Worm (Caenorhabditis elegans) whole organism, L2 larva: ENCODE data around the gene C09E8.1.

Experiments used
- C34F6.9 ChIP-seq: fragments of 150-350 bp; optimal IDR thresholded peaks from 2 replicates; lab custom pipeline; 2014; ENCODE audit warnings: missing biosample characterization, missing genetic modification characterization
- R02D3.7 ChIP-seq: fragments of 150-350 bp; optimal IDR thresholded peaks from 2 replicates; lab custom pipeline; 2014; ENCODE audit warnings: missing biosample characterization, missing genetic modification characterization
- Y55F3AM.14 ChIP-seq: fragments of 200-800 bp; sonication (Bioruptor generic); optimal IDR thresholded peaks from 2 replicates; lab custom pipeline; 2018; ENCODE audit warnings: mild to moderate bottlenecking, missing genetic modification characterization, missing compliant biosample characterization
- alr-1 ChIP-seq: fragments of 150-350 bp; optimal IDR thresholded peaks from 2 replicates; lab custom pipeline; 2014; ENCODE audit warnings: missing biosample characterization, missing genetic modification characterization
- aly-2 ChIP-seq: fragments of 150-350 bp; optimal IDR thresholded peaks from 2 replicates; lab custom pipeline; 2014; ENCODE audit warnings: missing biosample characterization, missing genetic modification characterization
- ama-1 ChIP-seq: fragments of 150-350 bp; optimal IDR thresholded peaks from 2 replicates; lab custom pipeline; 2018; ENCODE audit warnings: inconsistent platforms
- blmp-1 ChIP-seq: sonication (generic microtip); optimal IDR thresholded peaks from 2 replicates; lab custom pipeline; 2017; ENCODE audit warnings: missing genetic modification characterization, mild to moderate bottlenecking, missing compliant biosample characterization, antibody characterized with exemption, moderate library complexity; ENCODE audit not compliant: insufficient read depth
- ceh-16 ChIP-seq: fragments of 150-350 bp; optimal IDR thresholded peaks from 2 replicates; lab custom pipeline; 2014; ENCODE audit warnings: missing biosample characterization, missing genetic modification characterization
- crh-2 ChIP-seq: sonication (generic microtip); optimal IDR thresholded peaks from 2 replicates; lab custom pipeline; 2017; ENCODE audit warnings: missing biosample characterization, missing genetic modification characterization
- dmd-4 ChIP-seq: sonication (generic microtip); optimal IDR thresholded peaks from 2 replicates; lab custom pipeline; 2017; ENCODE audit warnings: missing biosample characterization, missing genetic modification characterization
- egl-27 ChIP-seq: sonication (generic microtip); optimal IDR thresholded peaks from 3 replicates; lab custom pipeline; 2017; ENCODE audit warnings: missing biosample characterization, missing genetic modification reagents, missing genetic modification characterization
- elt-1 ChIP-seq: fragments of 150-350 bp; optimal IDR thresholded peaks from 2 replicates; lab custom pipeline; 2014; ENCODE audit warnings: missing biosample characterization, missing genetic modification characterization
- elt-3 ChIP-seq: sonication (generic microtip); optimal IDR thresholded peaks from 2 replicates; lab custom pipeline; 2017; ENCODE audit warnings: missing biosample characterization, missing genetic modification characterization
- gmeb-1 ChIP-seq: fragments of 150-350 bp; optimal IDR thresholded peaks from 2 replicates; lab custom pipeline; 2014; ENCODE audit warnings: missing biosample characterization, missing genetic modification characterization
- lin-39 ChIP-seq: fragments of 150-350 bp; optimal IDR thresholded peaks from 2 replicates; lab custom pipeline; 2014; ENCODE audit warnings: missing biosample characterization, missing genetic modification reagents, missing genetic modification characterization
- lsy-2 ChIP-seq, 2 experiments: fragments of 150-350 bp in 1 of 2; sonication (generic microtip) in 1 of 2; optimal IDR thresholded peaks; 2 replicates each; lab custom pipeline; 2014 to 2017; ENCODE audit warnings: missing biosample characterization in 2 of 2, missing genetic modification characterization in 2 of 2
- mab-5 ChIP-seq: fragments of 150-350 bp; optimal IDR thresholded peaks from 2 replicates; lab custom pipeline; 2014; ENCODE audit warnings: missing biosample characterization, missing genetic modification characterization
- mbf-1 ChIP-seq: sonication (generic microtip); optimal IDR thresholded peaks from 2 replicates; lab custom pipeline; 2017; ENCODE audit warnings: missing biosample characterization, missing genetic modification characterization
- mdl-1 ChIP-seq, 2 experiments: fragments of 150-350 bp in 1 of 2; sonication (generic microtip) in 1 of 2; optimal IDR thresholded peaks; 2 replicates each; lab custom pipeline; 2017; ENCODE audit warnings: missing biosample characterization in 2 of 2, missing genetic modification characterization in 2 of 2
- nhr-11 ChIP-seq: fragments of 150-350 bp; optimal IDR thresholded peaks from 2 replicates; lab custom pipeline; 2014; ENCODE audit warnings: missing biosample characterization, missing genetic modification characterization
- nhr-12 ChIP-seq: fragments of 150-350 bp; optimal IDR thresholded peaks from 2 replicates; lab custom pipeline; 2014; ENCODE audit warnings: missing biosample characterization, missing genetic modification characterization
- nhr-129 ChIP-seq: fragments of 150-350 bp; optimal IDR thresholded peaks from 2 replicates; lab custom pipeline; 2014; ENCODE audit warnings: missing biosample characterization, missing genetic modification characterization
- nhr-23 ChIP-seq: fragments of 150-350 bp; optimal IDR thresholded peaks from 2 replicates; lab custom pipeline; 2014; ENCODE audit warnings: missing biosample characterization, missing genetic modification reagents, missing genetic modification characterization
- nhr-25 ChIP-seq: fragments of 150-350 bp; sonication (generic microtip); optimal IDR thresholded peaks from 3 replicates; lab custom pipeline; 2014; ENCODE audit warnings: missing biosample characterization, missing genetic modification characterization
- nhr-6 ChIP-seq: fragments of 150-350 bp; optimal IDR thresholded peaks from 2 replicates; lab custom pipeline; 2014; ENCODE audit warnings: missing biosample characterization, missing genetic modification characterization
- nhr-77 ChIP-seq: fragments of 150-350 bp; optimal IDR thresholded peaks from 2 replicates; lab custom pipeline; 2014; ENCODE audit warnings: missing biosample characterization, missing genetic modification characterization
- peb-1 ChIP-seq: fragments of 150-350 bp; optimal IDR thresholded peaks from 2 replicates; lab custom pipeline; 2014; ENCODE audit warnings: missing biosample characterization, missing genetic modification characterization
- sem-4 ChIP-seq: fragments of 150-350 bp; optimal IDR thresholded peaks from 2 replicates; lab custom pipeline; 2014; ENCODE audit warnings: missing biosample characterization, missing genetic modification reagents, missing genetic modification characterization
- sma-3 ChIP-seq: sonication (generic microtip); optimal IDR thresholded peaks from 2 replicates; lab custom pipeline; 2016; ENCODE audit warnings: missing genetic modification reagents, missing genetic modification characterization, missing compliant biosample characterization
- sma-9 ChIP-seq, 2 experiments: fragments of 150-350 bp in 1 of 2; sonication (generic microtip) in 1 of 2; optimal IDR thresholded peaks; 2 replicates each; lab custom pipeline; 2014 to 2016; ENCODE audit warnings: missing genetic modification characterization in 2 of 2, mild to moderate bottlenecking in 1 of 2, missing biosample characterization in 1 of 2, missing compliant biosample characterization in 1 of 2, missing genetic modification reagents in 1 of 2, moderate library complexity in 1 of 2
- unc-39 ChIP-seq: fragments of 150-350 bp; optimal IDR thresholded peaks from 2 replicates; lab custom pipeline; 2014; ENCODE audit warnings: missing biosample characterization, missing genetic modification characterization
- unc-55 ChIP-seq: fragments of 150-350 bp; sonication (generic microtip); optimal IDR thresholded peaks from 3 replicates; lab custom pipeline; 2014; ENCODE audit warnings: missing biosample characterization, missing genetic modification reagents, missing genetic modification characterization
- unc-62 ChIP-seq: fragments of 150-350 bp; optimal IDR thresholded peaks from 2 replicates; lab custom pipeline; 2014; ENCODE audit warnings: missing biosample characterization, missing genetic modification reagents, missing genetic modification characterization
- zag-1 ChIP-seq: fragments of 150-350 bp; optimal IDR thresholded peaks from 2 replicates; lab custom pipeline; 2014; ENCODE audit warnings: missing biosample characterization, missing genetic modification characterization
- ztf-4 ChIP-seq: fragments of 150-350 bp; optimal IDR thresholded peaks from 2 replicates; lab custom pipeline; 2014; ENCODE audit warnings: missing biosample characterization, missing genetic modification characterization

C09E8.1 gene

ce11 chrII:556185-556584 is at the start of gene C09E8.1, which contains the start of gene C09E8.6:
TSS of gene C09E8.1 (plus strand) at chrII:556485.
TSS of gene C09E8.6 (plus strand) at chrII:556497.
- no peak for TF ChIP-seq ceh-16
- TF ChIP-seq nhr-25 (tag; lab: Kevin White, UChicago): no peak
- no peak for TF ChIP-seq egl-27 (tag; lab: Kevin White, UChicago)
- TF ChIP-seq alr-1 (tag; lab: Kevin White, UChicago): no peak
- TF ChIP-seq sma-3: no peak
- no peak for TF ChIP-seq mdl-1 (tag; optimal IDR thresholded peaks at IDR 0.05; lab: Kevin White, UChicago)
- TF ChIP-seq nhr-77 (tag; lab: Kevin White, UChicago): no peak
- TF ChIP-seq elt-1 (tag; lab: Kevin White, UChicago): no peak
- TF ChIP-seq lin-39 (tag; lab: Kevin White, UChicago): no peak
- TF ChIP-seq ztf-4 (tag; lab: Kevin White, UChicago): no peak
- TF ChIP-seq unc-62: no peak
- no peak for TF ChIP-seq ama-1 (lab: Kevin White, UChicago)
- TF ChIP-seq nhr-11 (tag; lab: Kevin White, UChicago): no peak
- TF ChIP-seq crh-2: no peak
- TF ChIP-seq nhr-129 (tag; lab: Kevin White, UChicago): no peak
- no peak for TF ChIP-seq blmp-1 (tag; lab: Kevin White, UChicago)

- TF ChIP-seq nhr-25 (tag; lab: Kevin White, UChicago): no peak
- TF ChIP-seq nhr-6 (tag; lab: Kevin White, UChicago): no peak
- no peak for TF ChIP-seq mab-5 (tag; lab: Kevin White, UChicago)
- no peak for TF ChIP-seq ama-1 (lab: Kevin White, UChicago)
- no peak for TF ChIP-seq nhr-12 (tag; lab: Kevin White, UChicago)
- TF ChIP-seq dmd-4 (tag; lab: Kevin White, UChicago): no peak
- no peak for TF ChIP-seq mdl-1 (tag; optimal IDR thresholded peaks at IDR 0.05; lab: Kevin White, UChicago)
Observed at ce11 chrII:508603-509002, 47.7 kb upstream of the C09E8.1 start.

DNA sequence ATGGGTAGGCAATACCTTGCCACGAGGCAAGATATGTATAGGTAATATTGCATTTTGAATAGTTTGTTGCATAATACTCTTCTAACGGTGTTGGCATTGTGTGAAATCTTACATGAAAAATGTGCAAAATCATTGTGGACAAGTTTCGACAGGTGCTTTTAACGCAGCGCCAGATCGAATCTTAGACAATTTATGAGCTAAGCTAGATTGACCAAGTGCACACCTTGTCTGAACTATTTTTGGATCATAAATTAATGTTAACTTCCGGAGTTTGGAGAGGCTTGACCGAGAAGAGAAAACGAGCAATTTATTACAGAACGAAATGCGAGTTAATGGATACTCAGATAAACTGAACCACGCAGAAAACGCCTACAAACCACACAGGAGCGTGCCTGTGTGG is 47.1 kb upstream of the C09E8.1 start, which contains the start of gene srh-105:
Gene srh-105, minus strand, starts transcription at position 101 of the 400 bp plus-strand sequence.
- TF ChIP-seq peb-1 (tag; lab: Kevin White, UChicago) (no peak), C34F6.9 (tag; lab: Kevin White, UChicago) (no peak), unc-62 (no peak), sem-4 (tag; lab: Kevin White, UChicago) (no peak), elt-3 (tag; lab: Kevin White, UChicago) (no peak), sma-9 (GFP tag; optimal IDR thresholded peaks at IDR 0.05; lab: Kevin White, UChicago) (no peak), sma-9 (tag; optimal IDR thresholded peaks at IDR 0.05; lab: Kevin White, UChicago) (no peak), lin-39 (tag; lab: Kevin White, UChicago) (no peak), gmeb-1 (no peak), Y55F3AM.14 (GFP tag; lab: Kevin White, UChicago) (no peak), elt-1 (tag; lab: Kevin White, UChicago) (no peak), mdl-1 (tag; optimal IDR thresholded peaks at IDR 0.05; lab: Kevin White, UChicago) (no peak), R02D3.7 (tag; lab: Kevin White, UChicago) (no peak), unc-39 (tag; lab: Kevin White, UChicago) (no peak), nhr-129 (tag; lab: Kevin White, UChicago) (no peak), ama-1 (lab: Kevin White, UChicago) (no peak), nhr-23 (no peak), mbf-1 (tag; lab: Kevin White, UChicago) (no peak), zag-1 (no peak), lsy-2 (tag; optimal IDR thresholded peaks at IDR 0.05; lab: Kevin White, UChicago) (no peak)

- TF ChIP-seq nhr-23 (no peak), mab-5 (tag; lab: Kevin White, UChicago) (peak; percentile 48), mbf-1 (tag; lab: Kevin White, UChicago) (no peak), unc-55 (GFP tag; lab: Kevin White, UChicago) (peak; percentile 43), nhr-11 (tag; lab: Kevin White, UChicago) (no peak), R02D3.7 (tag; lab: Kevin White, UChicago) (no peak), blmp-1 (tag; lab: Kevin White, UChicago) (no peak), unc-39 (tag; lab: Kevin White, UChicago) (no peak), aly-2 (tag; lab: Kevin White, UChicago) (no peak), nhr-77 (tag; lab: Kevin White, UChicago) (no peak)
- TF ChIP-seq, all 48 proteins: peak for 2
Observed at ce11 chrII:511968-512367, 44.3 kb upstream of the C09E8.1 start.
